Worm (Caenorhabditis elegans) whole organism, L3 larva: ENCODE data around the gene Y116A8C.27.

Experiments used
- ZK546.5 ChIP-seq: sonication (generic microtip); optimal IDR thresholded peaks from 2 replicates; lab custom pipeline; 2017; ENCODE audit warnings: missing biosample characterization, missing genetic modification characterization
- ama-1 ChIP-seq: fragments of 150-350 bp; optimal IDR thresholded peaks from 2 replicates; lab custom pipeline; 2018
- ceh-16 ChIP-seq: sonication (generic microtip); optimal IDR thresholded peaks from 2 replicates; lab custom pipeline; 2017; ENCODE audit warnings: missing biosample characterization, missing genetic modification characterization
- ceh-28 ChIP-seq: fragments of 150-350 bp; optimal IDR thresholded peaks from 2 replicates; lab custom pipeline; 2014; ENCODE audit warnings: missing biosample characterization, missing genetic modification reagents, missing genetic modification characterization
- ceh-9 ChIP-seq: sonication (generic microtip); optimal IDR thresholded peaks from 2 replicates; lab custom pipeline; 2018; ENCODE audit warnings: missing biosample characterization, missing genetic modification characterization
- elt-2 ChIP-seq: sonication (generic microtip); optimal IDR thresholded peaks from 2 replicates; lab custom pipeline; 2016; ENCODE audit warnings: missing genetic modification reagents, mild to moderate bottlenecking, missing genetic modification characterization, missing compliant biosample characterization
- fkh-10 ChIP-seq: sonication (generic microtip); optimal IDR thresholded peaks from 2 replicates; lab custom pipeline; 2017; ENCODE audit warnings: missing biosample characterization, missing genetic modification reagents, missing genetic modification characterization
- fos-1 ChIP-seq: fragments of 150-350 bp; optimal IDR thresholded peaks from 2 replicates; lab custom pipeline; 2014; ENCODE audit warnings: missing biosample characterization, missing genetic modification characterization
- jun-1 ChIP-seq: fragments of 150-350 bp; optimal IDR thresholded peaks from 2 replicates; lab custom pipeline; 2014; ENCODE audit warnings: missing biosample characterization, missing genetic modification reagents, missing genetic modification characterization
- lin-15B ChIP-seq: fragments of 150-350 bp; optimal IDR thresholded peaks from 2 replicates; lab custom pipeline; 2014; ENCODE audit warnings: missing biosample characterization, missing genetic modification characterization
- lsy-12 ChIP-seq: sonication (generic microtip); optimal IDR thresholded peaks from 2 replicates; lab custom pipeline; 2016; ENCODE audit warnings: mild to moderate bottlenecking, missing genetic modification characterization, missing compliant biosample characterization
- mdl-1 ChIP-seq: fragments of 150-350 bp; optimal IDR thresholded peaks from 2 replicates; lab custom pipeline; 2014; ENCODE audit warnings: missing biosample characterization, missing genetic modification characterization
- mml-1 ChIP-seq: fragments of 150-350 bp; sonication (generic microtip); optimal IDR thresholded peaks from 3 replicates; lab custom pipeline; 2014; ENCODE audit warnings: missing biosample characterization, missing genetic modification characterization
- nfya-1 ChIP-seq: sonication (generic microtip); optimal IDR thresholded peaks from 2 replicates; lab custom pipeline; 2017; ENCODE audit warnings: missing genetic modification characterization, mild to moderate bottlenecking, missing compliant biosample characterization, antibody characterized with exemption, moderate library complexity; ENCODE audit not compliant: insufficient read depth
- nhr-25 ChIP-seq: sonication (generic microtip); optimal IDR thresholded peaks from 2 replicates; lab custom pipeline; 2017; ENCODE audit warnings: missing biosample characterization, missing genetic modification characterization
- nhr-28 ChIP-seq: fragments of 150-350 bp; optimal IDR thresholded peaks from 2 replicates; lab custom pipeline; 2014; ENCODE audit warnings: missing biosample characterization, missing genetic modification characterization
- nhr-67 ChIP-seq: fragments of 150-350 bp; optimal IDR thresholded peaks from 2 replicates; lab custom pipeline; 2014; ENCODE audit warnings: missing biosample characterization, missing genetic modification characterization
- nhr-76 ChIP-seq: fragments of 150-350 bp; sonication (generic microtip); optimal IDR thresholded peaks from 5 replicates; lab custom pipeline; 2014; ENCODE audit warnings: missing biosample characterization, missing genetic modification characterization
- pqm-1 ChIP-seq: fragments of 150-350 bp; optimal IDR thresholded peaks from 2 replicates; lab custom pipeline; 2017; ENCODE audit warnings: missing biosample characterization, missing genetic modification characterization, inconsistent platforms
- sea-2 ChIP-seq: fragments of 150-350 bp; sonication (generic microtip); optimal IDR thresholded peaks from 4 replicates; lab custom pipeline; 2014; ENCODE audit warnings: missing biosample characterization, missing genetic modification reagents, missing genetic modification characterization
- skn-1 ChIP-seq: fragments of 150-350 bp; optimal IDR thresholded peaks from 2 replicates; lab custom pipeline; 2014; ENCODE audit warnings: missing biosample characterization, missing genetic modification characterization
- tbx-2 ChIP-seq: sonication (generic microtip); optimal IDR thresholded peaks from 2 replicates; lab custom pipeline; 2016; ENCODE audit warnings: mild to moderate bottlenecking, missing genetic modification characterization, missing compliant biosample characterization
- unc-62 ChIP-seq: fragments of 150-350 bp; sonication (generic microtip); optimal IDR thresholded peaks from 4 replicates; lab custom pipeline; 2014; ENCODE audit warnings: missing biosample characterization, missing genetic modification reagents, missing genetic modification characterization
- zag-1 ChIP-seq: fragments of 150-350 bp; optimal IDR thresholded peaks from 2 replicates; lab custom pipeline; 2014; ENCODE audit warnings: missing biosample characterization, missing genetic modification characterization
- ztf-11 ChIP-seq: fragments of 150-350 bp; optimal IDR thresholded peaks from 2 replicates; lab custom pipeline; 2014; ENCODE audit warnings: missing biosample characterization, missing genetic modification characterization

The Y116A8C.27 gene

DNA sequence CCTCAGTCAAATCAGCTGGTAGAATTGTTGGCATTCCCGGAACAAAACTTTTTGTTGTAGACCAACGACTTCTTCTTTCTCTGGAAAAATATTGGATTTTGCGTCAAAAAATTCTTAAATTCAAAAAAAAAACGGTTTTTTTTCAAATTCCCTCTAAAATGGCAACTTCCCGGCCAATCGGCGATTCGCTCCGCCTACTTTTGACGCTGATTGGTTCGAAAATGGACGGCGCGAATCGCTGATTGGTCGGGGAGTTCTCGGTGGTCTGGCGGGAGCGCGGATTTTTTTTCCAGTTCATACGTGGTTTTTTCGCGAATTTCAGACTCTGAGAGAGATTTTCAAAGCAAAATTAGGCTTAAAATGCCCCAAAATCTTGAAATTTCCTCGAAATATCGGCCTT is 12.7 kb upstream of the Y116A8C.27 start:
- TF ChIP-seq nfya-1 (tag; lab: Kevin White, UChicago) (peak; percentile 87), lin-15B (tag; lab: Kevin White, UChicago) (no peak)

DNA sequence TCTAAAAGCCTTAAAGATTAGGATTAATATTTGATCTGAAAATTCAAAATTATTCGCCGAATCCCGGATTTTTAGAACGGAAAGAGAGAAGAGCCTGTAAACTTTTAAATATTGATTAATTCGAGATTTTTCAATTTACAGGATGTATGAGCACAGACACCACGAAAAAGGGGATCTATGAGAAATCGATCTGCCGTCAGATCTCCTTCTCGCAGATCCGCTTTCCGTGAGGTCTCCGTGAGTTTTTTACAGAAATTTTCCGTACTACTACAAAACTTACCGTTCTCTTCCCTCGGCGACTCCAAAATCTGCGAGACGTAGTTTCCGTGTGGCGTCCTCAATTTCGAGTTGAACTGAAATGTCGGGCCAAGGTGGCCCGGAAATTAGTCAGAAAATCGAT is 12.1 kb upstream of the Y116A8C.27 start:
- no peak for TF ChIP-seq elt-2 (tag; lab: Kevin White, UChicago)

DNA sequence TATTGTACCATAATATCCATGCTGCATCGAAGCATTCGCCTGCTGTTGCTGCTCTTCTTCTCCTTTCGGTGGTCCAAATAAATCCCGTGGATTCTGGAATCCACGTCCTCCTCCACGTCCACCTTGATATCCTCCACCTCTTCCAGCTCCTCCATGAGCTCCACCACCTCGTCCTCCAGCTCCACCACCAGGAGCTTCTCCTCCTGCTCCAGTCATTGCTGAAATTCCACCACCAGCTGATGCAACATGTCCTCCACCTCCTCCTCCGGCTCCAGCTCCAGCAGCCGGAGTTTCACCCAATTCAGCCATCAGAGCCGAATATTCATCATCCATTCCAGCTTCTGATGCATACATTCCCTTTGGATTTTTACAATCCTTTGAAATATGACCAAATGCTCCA is 9.5 kb upstream of the Y116A8C.27 start:
- TF ChIP-seq elt-2 (tag; lab: Kevin White, UChicago): no peak

DNA sequence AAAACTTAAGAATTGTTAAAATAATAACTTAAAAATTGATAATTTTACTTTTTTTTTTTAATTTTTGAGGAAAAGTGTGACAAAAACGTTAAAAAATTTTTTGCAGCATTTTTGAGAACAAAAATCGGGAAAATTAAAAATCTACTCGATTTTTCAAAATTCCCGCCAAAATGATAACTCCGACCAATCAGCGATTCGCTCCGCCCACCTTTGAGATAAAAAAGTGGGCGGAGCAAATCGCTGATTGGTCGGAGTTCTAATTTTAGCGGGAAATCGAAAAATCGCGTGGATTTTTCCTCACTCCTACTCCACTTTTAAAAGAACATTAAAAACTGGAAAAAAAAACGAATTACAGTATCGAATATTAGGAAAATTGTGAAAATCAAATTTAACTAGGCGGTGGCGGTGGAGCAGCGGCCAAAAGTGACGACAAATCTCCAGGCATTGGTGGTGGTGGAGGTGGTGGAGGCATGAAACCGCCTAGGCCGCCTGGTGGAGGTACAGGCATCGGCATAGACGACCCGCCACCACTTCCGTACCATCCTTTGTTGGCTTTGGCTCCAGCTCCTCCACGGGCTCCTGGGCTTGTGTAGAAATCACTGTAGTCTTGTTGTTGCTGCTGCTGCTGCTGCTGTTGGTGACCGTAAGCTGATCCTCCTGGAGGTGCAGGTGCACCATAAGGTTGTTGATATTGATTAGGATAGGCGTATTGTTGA is 8.2 kb upstream of the Y116A8C.27 start:
- no peak for TF ChIP-seq mdl-1 (tag; lab: Kevin White, UChicago)
- no peak for TF ChIP-seq pqm-1 (tag; lab: Kevin White, UChicago)
- no peak for TF ChIP-seq sea-2 (GFP tag; lab: Kevin White, UChicago)
- TF ChIP-seq unc-62 (GFP tag; lab: Kevin White, UChicago): no peak
- peak; percentile 98 for TF ChIP-seq nfya-1 (tag; lab: Kevin White, UChicago)

DNA sequence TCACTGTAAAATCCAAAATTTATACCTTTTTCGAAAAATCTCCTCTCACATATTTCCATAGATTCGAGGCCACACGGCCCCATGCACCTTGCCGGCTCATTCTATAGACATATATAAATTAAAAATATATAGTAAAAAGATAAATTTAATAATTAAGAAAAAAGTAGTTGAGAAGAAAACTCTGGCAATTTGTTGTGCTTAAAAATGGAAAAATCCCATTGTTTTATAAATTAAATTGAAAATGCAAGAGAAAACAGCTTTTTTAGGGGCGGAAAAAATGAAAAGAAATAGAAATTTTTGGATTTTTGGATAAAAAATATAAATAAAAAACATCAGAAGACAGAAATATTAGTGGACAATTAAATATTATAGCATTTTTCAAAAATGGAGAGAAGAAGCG is 7.5 kb upstream of the Y116A8C.27 start, which contains the start of gene Y116A8C.30:
Gene Y116A8C.30 (minus strand): TSS at position 101 of the 400 bp plus-strand sequence.
- TF ChIP-seq ceh-16 (tag; lab: Kevin White, UChicago): no peak
- no peak for TF ChIP-seq unc-62 (GFP tag; lab: Kevin White, UChicago)
- no peak for TF ChIP-seq ZK546.5

DNA sequence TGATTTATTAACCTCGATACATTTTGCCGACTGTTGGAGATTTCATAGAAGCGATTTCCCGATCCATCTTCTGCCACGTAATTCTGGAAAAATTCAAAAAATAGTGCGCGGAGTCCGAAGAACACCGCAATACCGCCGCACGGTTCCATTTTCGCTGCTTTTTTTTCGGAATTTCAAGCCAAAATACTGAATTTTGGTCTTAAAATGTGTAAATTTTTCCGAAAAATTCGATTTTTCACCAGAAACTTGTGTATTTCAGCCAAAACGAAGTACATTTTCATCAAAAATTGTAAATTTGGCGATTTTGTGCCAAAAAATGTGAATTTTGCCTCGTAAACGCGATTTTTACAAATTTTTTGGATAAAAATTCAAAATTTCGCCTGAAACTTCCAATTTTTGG is 7.0 kb upstream of the Y116A8C.27 start:
- TF ChIP-seq tbx-2 (no peak), elt-2 (tag; lab: Kevin White, UChicago) (no peak), ceh-28 (tag; lab: Kevin White, UChicago) (no peak), ama-1 (no peak), fkh-10 (GFP tag; lab: Kevin White, UChicago) (no peak), jun-1 (no peak), ceh-9 (tag; lab: Kevin White, UChicago) (no peak)

DNA sequence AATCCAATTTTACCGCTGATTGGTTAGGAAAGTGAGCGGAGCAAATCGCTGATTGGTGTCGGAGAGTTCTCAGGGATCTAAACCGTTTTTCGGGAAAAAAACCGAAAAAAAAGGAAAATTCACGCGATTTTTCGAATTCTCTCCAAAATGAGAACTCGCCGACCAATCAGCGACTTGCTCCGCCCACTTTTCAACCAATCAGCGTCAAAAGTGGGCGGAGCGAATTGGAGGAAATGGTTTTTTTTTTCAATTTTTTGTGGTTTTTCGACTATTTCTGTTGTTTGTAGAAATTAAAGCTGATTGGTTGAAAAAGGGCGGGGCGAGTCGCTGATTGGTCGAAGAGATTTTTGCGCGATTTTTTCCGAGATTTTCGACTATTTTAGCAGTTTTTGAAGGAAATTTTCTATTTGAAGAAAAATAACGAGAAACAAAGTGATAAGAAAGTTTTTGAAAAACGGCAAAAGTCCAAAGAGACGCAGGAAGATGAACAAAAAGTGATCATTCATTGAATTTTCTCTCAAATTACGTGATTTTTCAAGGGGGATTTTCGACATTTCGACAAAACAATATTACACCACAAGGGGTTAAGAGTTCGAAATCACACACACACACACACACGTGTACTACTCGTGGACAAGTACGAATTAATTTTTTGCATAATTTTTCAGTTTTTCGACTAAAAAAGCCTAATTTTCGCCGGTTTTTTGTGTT is 4.7 kb upstream of the Y116A8C.27 start:
- TF ChIP-seq mml-1 (tag; lab: Kevin White, UChicago) (no peak), lsy-12 (tag; lab: Kevin White, UChicago) (no peak), skn-1 (tag; lab: Kevin White, UChicago) (no peak), nfya-1 (tag; lab: Kevin White, UChicago) (peak; percentile 92)

DNA sequence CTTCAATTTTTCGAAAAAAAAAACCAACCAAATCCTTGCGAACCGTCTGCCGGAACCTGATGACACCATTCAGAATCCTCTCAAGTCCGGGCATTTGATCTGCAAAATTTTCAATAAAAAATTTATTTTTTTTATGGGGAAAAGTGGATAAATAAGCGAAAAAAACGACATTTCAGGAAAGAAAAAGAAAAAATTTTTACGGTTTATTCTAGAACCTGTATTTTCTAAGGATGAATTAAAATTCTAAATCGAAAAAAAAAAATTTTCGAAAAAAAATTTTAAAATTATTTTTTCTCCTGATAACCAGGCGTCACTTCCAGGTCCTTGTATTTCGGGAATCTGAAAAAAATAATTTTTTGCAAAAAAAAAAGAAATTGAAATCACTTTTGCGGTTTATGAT is 4.1 kb upstream of the Y116A8C.27 start, which contains the start of gene bca-2:
Gene bca-2 (minus strand): TSS at position 101 of the 400 bp plus-strand sequence.
- TF ChIP-seq nhr-67 (tag; lab: Kevin White, UChicago) (no peak), elt-2 (tag; lab: Kevin White, UChicago) (no peak), lin-15B (tag; lab: Kevin White, UChicago) (no peak), nhr-25 (tag; lab: Kevin White, UChicago) (no peak), fos-1 (tag; lab: Kevin White, UChicago) (no peak), nhr-28 (tag; lab: Kevin White, UChicago) (no peak)

DNA sequence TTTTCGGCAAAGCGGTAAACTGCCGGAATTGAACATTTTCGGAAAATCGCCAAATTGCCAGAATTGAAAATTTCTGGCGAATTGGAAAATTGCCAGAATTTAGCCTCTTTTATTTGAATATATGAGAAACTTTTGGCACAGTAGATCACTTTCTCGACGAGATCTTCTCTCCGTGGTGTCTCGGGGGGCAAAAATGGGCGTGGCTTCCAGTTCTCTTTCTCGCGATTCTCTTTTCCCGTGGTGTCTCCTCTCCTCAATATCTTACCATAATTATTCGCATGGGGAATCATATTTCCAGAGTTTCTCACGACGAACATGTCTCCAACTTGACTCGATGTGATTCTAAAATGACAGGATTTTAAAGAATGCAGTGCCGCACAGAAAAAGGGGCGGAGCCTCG is 3.0 kb upstream of the Y116A8C.27 start:
- TF ChIP-seq nhr-25 (tag; lab: Kevin White, UChicago) (no peak), zag-1 (no peak), ceh-9 (tag; lab: Kevin White, UChicago) (no peak), nhr-76 (no peak), ztf-11 (tag; lab: Kevin White, UChicago) (no peak)
